Fruit fly (Drosophila melanogaster) whole organism: ENCODE measurements around the gene CG43203.

Source experiments
- CG8478 ChIP-seq: fragments of >200 bp; optimal IDR thresholded peaks from 2 replicates; lab custom pipeline; 2018; ENCODE audit warnings: inconsistent platforms
- Dll ChIP-seq: fragments of >200 bp; optimal IDR thresholded peaks from 2 replicates; lab custom pipeline; 2017
- psq ChIP-seq: fragments of >200 bp; optimal IDR thresholded peaks from 2 replicates; lab custom pipeline; 2017

DNA sequence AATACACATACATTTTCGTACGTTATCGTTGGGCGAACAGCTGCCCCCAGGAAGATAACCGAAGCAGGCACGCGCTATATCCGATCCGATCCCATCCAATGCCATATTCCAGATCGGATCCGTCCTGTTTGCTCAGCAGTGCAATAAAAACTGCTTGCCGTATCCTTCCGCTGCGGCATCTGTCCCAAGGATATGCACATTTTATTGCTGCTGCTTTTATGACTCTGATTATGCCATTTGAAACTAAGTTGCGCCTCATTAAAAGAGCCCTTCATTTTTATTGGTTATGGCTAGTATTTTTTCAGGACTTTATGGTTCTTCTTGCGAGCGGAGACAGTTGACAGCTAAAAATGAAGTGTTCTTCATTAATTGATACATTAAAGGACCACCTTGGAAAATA is 18.4 kb upstream of the CG43203 start:
- TF ChIP-seq Dll (lab: Kevin White, UChicago) (no peak), psq (lab: Kevin White, UChicago) (no peak), CG8478 (lab: Kevin White, UChicago) (no peak)
